Worm (Caenorhabditis elegans): ENCODE data around the gene F59A2.5.
"Not testable (repeated sequence)": the region's sequence is repeated elsewhere in the genome, so short reads cannot be mapped to it uniquely, and the experiment has no call there.

F59A2.5 gene

DNA sequence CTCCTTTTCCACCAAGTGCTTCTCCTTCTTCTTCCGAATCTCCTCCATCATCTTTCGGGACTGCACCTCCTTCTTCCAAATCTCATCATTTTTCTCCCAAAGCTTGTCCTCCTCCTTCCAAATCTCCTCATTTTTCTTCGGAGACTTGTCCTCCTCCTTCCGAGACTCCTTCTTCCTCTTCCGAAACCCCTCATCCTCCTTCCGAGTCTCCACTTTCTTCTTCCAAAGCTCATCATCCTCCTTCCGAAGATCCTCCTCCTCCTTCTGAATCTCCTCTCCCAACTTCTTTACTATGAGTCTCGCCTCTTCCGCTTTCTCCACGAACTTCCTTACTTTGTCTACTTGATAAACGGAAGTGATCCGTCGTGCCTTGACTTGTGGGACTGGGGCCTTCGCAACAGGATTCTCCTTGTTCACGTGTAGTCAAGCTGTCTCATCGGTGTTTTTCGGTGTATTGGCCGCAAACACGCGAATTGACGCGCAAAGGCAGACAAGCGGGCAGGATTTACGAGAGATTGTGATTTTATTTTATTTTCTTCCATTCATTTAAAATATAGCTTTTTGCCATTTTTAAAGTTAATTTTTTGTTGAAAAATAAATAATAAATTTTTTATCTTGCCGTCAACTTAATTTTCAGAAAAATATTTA lies 48.0 kb downstream of the F59A2.5 start, which contains the start of the genes K01A11.3 and C34C12.12:
Gene K01A11.3 (minus strand): TSS at position 51 of the 648 bp plus-strand sequence.
Gene C34C12.12 (plus strand): TSS at position 632 of the 648 bp plus-strand sequence.
- peak; percentile 65 for TF ChIP-seq F16B12.6 (tag; optimal IDR thresholded peaks at IDR 0.05)
- no peak for TF ChIP-seq snpc-4 (tag; optimal IDR thresholded peaks at IDR 0.05)
- no peak for TF ChIP-seq fkh-4 (tag; optimal IDR thresholded peaks at IDR 0.05; ENCODE audit: borderline replicate concordance)
- peak in 1 of 2 experiments; percentile 26 for TF ChIP-seq lsy-2 (tag; optimal IDR thresholded peaks at IDR 0.05)
- TF ChIP-seq hpl-2 (GFP tag; optimal IDR thresholded peaks at IDR 0.05), result no peak
- peak in 1 of 2 experiments; percentile 22 for TF ChIP-seq efl-1 (optimal IDR thresholded peaks at IDR 0.05)
- peak in 1 of 2 experiments; percentile 9 for TF ChIP-seq efl-1 (GFP tag; optimal IDR thresholded peaks at IDR 0.05 in 1 of 2)
- no peak for TF ChIP-seq tlp-1 (tag; optimal IDR thresholded peaks at IDR 0.05)

DNA sequence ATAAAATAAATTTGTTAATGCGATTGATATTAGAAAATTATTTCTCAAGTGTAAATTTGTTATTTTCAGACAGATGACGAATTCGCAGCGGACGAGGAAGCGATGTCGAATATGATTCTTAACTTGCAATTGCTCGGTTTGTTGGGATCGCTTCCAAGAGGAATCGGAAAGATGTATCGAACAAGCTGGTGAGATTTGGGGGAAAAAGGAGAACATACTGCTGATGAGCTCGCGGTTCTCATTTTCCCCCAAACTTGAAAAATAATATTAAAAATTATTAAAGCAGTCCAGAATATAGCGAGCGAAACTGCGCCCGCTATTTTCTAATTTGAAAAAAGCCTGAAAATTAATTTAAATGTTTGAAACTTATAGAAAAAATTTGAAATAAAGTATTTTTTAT lies 48.8 kb downstream of the F59A2.5 start, which contains the start of gene C34C12.2:
Gene C34C12.2 (plus strand): TSS at position 301 of the 400 bp plus-strand sequence.
- TF ChIP-seq C04F5.9, nhr-11, ceh-90 (tag; optimal IDR thresholded peaks at IDR 0.05): not testable (repeated sequence)

DNA sequence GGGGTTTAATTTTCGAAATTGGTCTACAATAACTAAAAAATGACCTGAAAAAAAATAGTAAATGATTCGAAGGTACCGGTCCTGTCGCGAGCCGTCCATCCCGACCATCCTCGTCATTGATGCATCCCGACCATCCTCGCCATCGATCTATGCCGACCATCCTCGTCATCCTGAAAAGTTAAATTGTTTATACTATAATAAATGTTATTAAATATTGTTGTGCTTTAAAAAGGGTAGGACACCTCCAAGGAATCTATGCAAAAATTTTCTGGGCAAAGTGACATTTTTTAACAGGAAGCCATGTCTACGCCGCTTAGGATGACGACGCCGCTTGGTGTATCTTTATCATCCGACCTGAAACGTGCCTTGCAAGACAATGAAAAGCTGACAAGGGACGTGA lies 49.4 kb downstream of the F59A2.5 start, which contains the start of gene C34C12.1:
Gene C34C12.1 (plus strand): TSS at position 301 of the 400 bp plus-strand sequence.
- TF ChIP-seq nhr-11, unc-30, unc-86 (tag; optimal IDR thresholded peaks at IDR 0.05): not testable (repeated sequence)
